Worm (Caenorhabditis elegans) whole organism, L4/young adult: Measurements from ENCODE around the gene ddi-1.

Source experiments
- W03F9.2 ChIP-seq: fragments of 150-350 bp; optimal IDR thresholded peaks from 2 replicates; lab custom pipeline; 2014; ENCODE audit warnings: missing biosample characterization, missing genetic modification characterization
- him-1 ChIP-seq: sonication (generic microtip); optimal IDR thresholded peaks from 2 replicates; lab custom pipeline; 2016; ENCODE audit warnings: missing genotype, missing genetic modification reagents, missing genetic modification characterization, missing compliant biosample characterization

DNA sequence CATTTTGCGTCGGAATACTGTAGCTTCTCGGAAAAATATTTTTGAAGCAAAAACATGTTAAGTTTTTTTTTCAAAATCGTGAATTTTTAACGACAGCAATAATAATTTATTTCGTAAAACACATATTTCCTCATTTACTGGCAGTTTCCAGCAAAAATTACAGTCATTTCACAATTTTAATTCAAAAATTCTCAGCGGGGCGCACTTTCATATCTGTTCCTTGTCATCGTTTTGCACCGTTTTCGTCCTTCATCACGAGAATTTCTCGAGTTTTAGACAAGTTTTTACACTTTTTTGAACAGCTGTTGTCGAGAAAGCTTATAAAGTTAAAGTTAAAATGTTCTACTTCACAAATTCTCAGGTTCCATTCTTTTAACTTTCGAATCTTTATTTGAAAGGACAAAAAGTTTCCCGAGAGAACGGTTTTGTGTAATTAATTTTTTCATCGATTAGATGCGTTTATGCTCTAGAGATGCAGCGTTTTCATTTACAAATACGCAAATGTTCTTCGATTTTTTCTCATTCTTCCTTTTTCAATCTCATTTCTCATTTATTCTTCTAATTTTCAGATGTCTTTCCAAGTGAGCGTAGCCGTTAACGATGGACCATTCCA lies at the start of gene ddi-1:
- TF ChIP-seq W03F9.2 (tag; lab: Kevin White, UChicago) = peak; percentile 0
- TF ChIP-seq him-1 (tag; lab: Kevin White, UChicago) = no peak
